Fruit fly (Drosophila melanogaster): Measurements from ENCODE around the gene CG14635.

Gene CG14635

DNA sequence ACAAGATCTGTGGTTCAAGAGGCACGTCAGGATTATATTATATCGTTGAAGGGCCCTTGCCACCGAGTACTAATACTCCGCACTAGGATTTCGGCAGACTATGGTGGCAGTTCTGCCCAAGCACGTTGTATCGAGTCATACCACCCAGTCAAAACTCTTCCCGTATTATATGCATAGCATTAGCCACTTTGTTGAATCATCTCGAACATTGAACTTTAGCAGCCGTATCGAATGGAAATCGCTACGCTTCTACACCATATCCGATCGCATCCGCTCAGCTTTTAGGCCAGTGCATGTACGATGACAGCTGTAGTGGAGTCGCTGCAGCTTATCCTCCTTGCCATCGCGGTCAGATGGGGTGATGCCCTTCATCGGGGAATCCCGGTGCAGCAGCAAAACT is 30.8 kb downstream of the CG14635 start, which contains the start of gene CG11664:
TSS of gene CG11664 (plus strand) at position 301 of the 400 bp plus-strand sequence.
- no peak for TF ChIP-seq peb (GFP tag; IDR thresholded peaks at IDR 0.05)
- no peak for TF ChIP-seq exex (tag; optimal IDR thresholded peaks at IDR 0.05)
- TF ChIP-seq Sin3A (optimal IDR thresholded peaks at IDR 0.05): no peak
- TF ChIP-seq croc (GFP tag; conservative IDR thresholded peaks at IDR 0.05): no peak

DNA sequence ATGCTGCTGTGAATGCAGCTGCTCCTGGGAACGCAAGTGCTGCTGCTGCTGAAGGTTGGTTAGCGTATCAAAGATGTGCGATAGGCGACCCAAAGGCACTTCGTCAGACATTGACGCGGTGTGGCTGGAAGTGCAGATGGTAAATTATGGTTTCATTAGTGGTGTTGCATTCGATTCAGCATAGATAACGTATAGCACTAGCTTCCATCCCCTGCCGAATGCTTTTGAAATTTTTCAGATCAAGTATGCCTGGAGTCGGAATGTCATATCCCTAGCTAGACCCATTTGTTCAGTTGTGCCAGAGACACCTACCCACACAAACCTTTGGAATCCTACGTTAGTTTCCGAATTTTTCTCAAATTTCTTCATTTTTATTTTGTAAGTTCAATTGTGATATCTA is 49.6 kb downstream of the CG14635 start, which contains the start of gene CG11663:
TSS of gene CG11663 (plus strand) at position 301 of the 400 bp plus-strand sequence.
- TF ChIP-seq bbx (GFP tag; IDR thresholded peaks at IDR 0.05; ENCODE audit: partially characterized antibody) (no peak), CG10321 (GFP tag; IDR thresholded peaks at IDR 0.05) (no peak)
